Fruit fly (Drosophila melanogaster) whole organism, adult: ENCODE data around the gene Gos28.

Experiments
- CG11617 ChIP-seq: fragments of 200-800 bp; sonication (Bioruptor generic); optimal IDR thresholded peaks from 2 replicates; lab custom pipeline; 2017; ENCODE audit warnings: mild to moderate bottlenecking, missing biosample characterization, missing genetic modification reagents, missing genetic modification characterization
- CG12768 ChIP-seq: fragments of 200-800 bp; sonication (Bioruptor generic); optimal IDR thresholded peaks from 2 replicates; lab custom pipeline; 2017; ENCODE audit warnings: missing biosample characterization, missing genetic modification characterization, mild to moderate bottlenecking, moderate library complexity, missing genetic modification reagents
- CG14711 ChIP-seq: fragments of 200-800 bp; sonication (Bioruptor generic); optimal IDR thresholded peaks from 2 replicates; lab custom pipeline; 2018; ENCODE audit warnings: missing biosample characterization, mild to moderate bottlenecking, missing genetic modification characterization, moderate library complexity
- CG1620 ChIP-seq: fragments of 200-800 bp; sonication (Bioruptor generic); optimal IDR thresholded peaks from 2 replicates; lab custom pipeline; 2016; ENCODE audit warnings: missing biosample characterization, missing genetic modification characterization
- CG33017 ChIP-seq: fragments of 200-800 bp; sonication (Bioruptor generic); optimal IDR thresholded peaks from 2 replicates; lab custom pipeline; 2018; ENCODE audit warnings: missing biosample characterization, mild to moderate bottlenecking, missing genetic modification characterization, moderate library complexity
- CG5204 ChIP-seq: fragments of 200-800 bp; sonication (Bioruptor generic); optimal IDR thresholded peaks from 2 replicates; lab custom pipeline; 2016; ENCODE audit warnings: missing biosample characterization, missing genetic modification characterization
- Clk ChIP-seq: fragments of 200-800 bp; sonication (Bioruptor generic); optimal IDR thresholded peaks from 2 replicates; lab custom pipeline; 2017; ENCODE audit warnings: missing biosample characterization, missing genetic modification characterization
- Crg-1 ChIP-seq: fragments of 200-800 bp; sonication (Bioruptor generic); optimal IDR thresholded peaks from 2 replicates; lab custom pipeline; 2016; ENCODE audit warnings: missing biosample characterization, missing genetic modification characterization
- Hr96 ChIP-seq: fragments of 200-800 bp; sonication (Bioruptor generic); optimal IDR thresholded peaks from 2 replicates; lab custom pipeline; 2016; ENCODE audit warnings: missing biosample characterization, missing genetic modification characterization
- Mnt ChIP-seq: fragments of 200-800 bp; sonication (Bioruptor generic); optimal IDR thresholded peaks from 2 replicates; lab custom pipeline; 2016; ENCODE audit warnings: missing biosample characterization, mild to moderate bottlenecking, missing genetic modification characterization
- bab1 ChIP-seq: fragments of 200-800 bp; sonication (Bioruptor generic); optimal IDR thresholded peaks from 3 replicates; lab custom pipeline; 2019; ENCODE audit warnings: missing biosample characterization, mild to moderate bottlenecking, missing genetic modification characterization, moderate library complexity
- pad ChIP-seq: fragments of 200-800 bp; sonication (Bioruptor generic); optimal IDR thresholded peaks from 3 replicates; lab custom pipeline; 2017; ENCODE audit warnings: missing biosample characterization, missing genetic modification characterization, mild to moderate bottlenecking, moderate library complexity, missing genetic modification reagents
- tj ChIP-seq: fragments of 200-800 bp; sonication (Bioruptor generic); optimal IDR thresholded peaks from 3 replicates; lab custom pipeline; 2017; ENCODE audit warnings: missing biosample characterization, mild to moderate bottlenecking, missing genetic modification characterization, moderate library complexity
- toe ChIP-seq: fragments of 200-800 bp; sonication (Bioruptor generic); optimal IDR thresholded peaks from 2 replicates; lab custom pipeline; 2016; ENCODE audit warnings: missing biosample characterization, missing genetic modification characterization

Gene Gos28

dm6 chr3R:18698855-18699569 is 35.5 kb downstream of the Gos28 start:
- TF ChIP-seq pad (peak; percentile 93), CG14711 (tag; lab: Kevin White, UChicago) (no peak)

- no peak for TF ChIP-seq CG1620 (GFP tag; lab: Kevin White, UChicago)
Observed at dm6 chr3R:18703514-18703913, 40.0 kb downstream of the Gos28 start.

- TF ChIP-seq CG5204 (GFP tag; lab: Kevin White, UChicago) (no peak), pad (peak; percentile 77)
Observed at dm6 chr3R:18705150-18705549, 41.6 kb downstream of the Gos28 start, which contains the start of the genes ChAT and VAChT. Gene ChAT (plus strand): TSS chr3R:18705501. Gene VAChT (plus strand): TSS chr3R:18705501.

dm6 chr3R:18706289-18706688 is 42.8 kb downstream of the Gos28 start:
- no peak for TF ChIP-seq Mnt
- no peak for TF ChIP-seq CG33017 (tag; lab: Kevin White, UChicago)

dm6 chr3R:18707492-18707891 is 44.0 kb downstream of the Gos28 start:
- no peak for TF ChIP-seq CG1620 (GFP tag; lab: Kevin White, UChicago)
- TF ChIP-seq CG11617 (GFP tag; lab: Kevin White, UChicago): no peak
- no peak for TF ChIP-seq Mnt
- TF ChIP-seq CG14711 (tag; lab: Kevin White, UChicago): no peak
- no peak for TF ChIP-seq toe (GFP tag; lab: Kevin White, UChicago)
- TF ChIP-seq Clk (GFP tag; lab: Kevin White, UChicago): no peak
- TF ChIP-seq CG12768 (GFP tag; lab: Kevin White, UChicago): no peak
- TF ChIP-seq pad: no peak
- TF ChIP-seq tj: no peak
- TF ChIP-seq Crg-1 (GFP tag; lab: Kevin White, UChicago): no peak
- TF ChIP-seq bab1 (GFP tag; lab: Kevin White, UChicago): no peak
- TF ChIP-seq Hr96 (GFP tag; lab: Kevin White, UChicago): no peak
